Fruit fly (Drosophila melanogaster) whole organism, embryonic: ENCODE results near the gene EndoGI.
A peak's percentile ranks its signal among the peaks of the same experiment; 100 is the strongest.

Experiments used
- CG11504 ChIP-seq: fragments of 200-800 bp; sonication (Bioruptor generic); optimal IDR thresholded peaks from 3 replicates; lab custom pipeline; 2019; ENCODE audit warnings: missing biosample characterization, mild to moderate bottlenecking, missing genetic modification characterization, moderate library complexity
- Chrac-16 ChIP-seq: fragments of 200-800 bp; sonication (Bioruptor generic); optimal IDR thresholded peaks from 3 replicates; lab custom pipeline; 2016; ENCODE audit warnings: missing biosample characterization, missing genetic modification characterization
- Gug ChIP-seq: fragments of 200-800 bp; sonication (Bioruptor generic); IDR thresholded peaks from 4 replicates; pipeline ENCODE4 v1.3.6; 2022; ENCODE audit warnings: missing biosample characterization, missing genetic modification characterization
- Rfx ChIP-seq: fragments of 200-800 bp; sonication (Bioruptor generic); IDR thresholded peaks from 2 replicates; pipeline ENCODE4 v1.3.6; 2022; ENCODE audit warnings: missing biosample characterization, missing genetic modification characterization
- abd-A ChIP-seq: fragments of 200-800 bp; sonication (Bioruptor generic); optimal IDR thresholded peaks from 3 replicates; lab custom pipeline; 2019; ENCODE audit warnings: missing biosample characterization, mild to moderate bottlenecking, missing genetic modification characterization, moderate library complexity
- cg ChIP-seq: fragments of 200-800 bp; sonication (Bioruptor generic); optimal IDR thresholded peaks from 3 replicates; lab custom pipeline; 2019; ENCODE audit warnings: missing biosample characterization, mild to moderate bottlenecking, missing genetic modification characterization, moderate library complexity
- pan ChIP-seq, 4 experiments: fragments of >200 bp in 3 of 4; fragments of 200-800 bp in 1 of 4; sonication (Bioruptor generic) in 1 of 4; optimal IDR thresholded peaks in 3 of 4; IDR thresholded peaks in 1 of 4; 2 replicates each; pipeline versions ENCODE4 v1.3.6 to Lab custom; 2017 to 2022; ENCODE audit warnings: missing biosample characterization in 2 of 4, missing genetic modification characterization in 2 of 4, mixed read lengths in 1 of 4
- toy ChIP-seq: fragments of 200-800 bp; sonication (Bioruptor generic); IDR thresholded peaks from 2 replicates; pipeline ENCODE4 v1.3.6; 2022; ENCODE audit warnings: missing biosample characterization, missing genetic modification characterization

DNA sequence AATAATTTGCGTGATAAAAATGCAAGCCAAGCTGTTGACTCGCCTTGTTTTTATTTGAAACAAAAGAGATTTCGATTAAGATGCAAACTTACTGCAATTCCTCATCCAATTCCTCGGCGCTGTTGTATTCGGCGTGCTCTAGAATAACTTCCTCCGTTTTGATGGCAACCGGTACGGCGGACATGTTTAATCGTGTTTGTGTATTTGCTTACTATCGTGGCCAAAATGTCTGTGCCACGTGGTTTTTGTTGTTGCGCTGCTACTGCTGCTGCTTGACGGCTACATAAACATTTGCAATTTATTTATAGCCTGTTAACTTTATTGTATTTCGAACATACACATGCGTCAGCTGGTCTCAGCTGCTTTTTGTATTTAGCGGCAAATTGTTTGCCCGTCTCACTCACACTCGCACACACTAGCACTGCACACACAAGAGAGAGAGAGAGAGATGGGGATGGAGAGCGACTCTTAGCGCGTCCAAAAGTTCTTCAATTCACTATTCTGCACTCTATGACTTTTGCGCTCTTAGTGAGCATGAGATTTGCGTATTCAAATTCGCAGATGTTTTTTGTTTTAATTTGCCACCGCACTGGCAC, 29.6 kb downstream of the EndoGI start:
- TF ChIP-seq CG11504 (tag; lab: Kevin White, UChicago), result no peak
- no peak for TF ChIP-seq Chrac-16
- peak; percentile 73 for TF ChIP-seq cg
- no peak for TF ChIP-seq toy (GFP tag; lab: Robert Waterston, UW)
- no peak for TF ChIP-seq Gug (GFP tag; lab: Robert Waterston, UW)
- TF ChIP-seq abd-A (tag; lab: Kevin White, UChicago), result no peak
- no peak for TF ChIP-seq Rfx (GFP tag; lab: Robert Waterston, UW)
- no peak for TF ChIP-seq pan (optimal IDR thresholded peaks at IDR 0.05; lab: Kevin White, UChicago)
- no peak for TF ChIP-seq pan (GFP tag; optimal IDR thresholded peaks at IDR 0.05 in 1 of 2, IDR thresholded peaks at IDR 0.05 in 1 of 2)
